Fruit fly (Drosophila melanogaster) whole organism, embryonic: ENCODE measurements around the gene CG13481.

Experiments used
- Atf3 ChIP-seq: fragments of 200-800 bp; sonication (Bioruptor generic); optimal IDR thresholded peaks from 3 replicates; lab custom pipeline; 2016; ENCODE audit warnings: missing biosample characterization, missing genetic modification characterization
- Atf6 ChIP-seq: fragments of 200-800 bp; sonication (Bioruptor generic); IDR thresholded peaks from 2 replicates; pipeline ENCODE4 v1.3.6; 2022; ENCODE audit warnings: missing biosample characterization, missing genetic modification characterization
- C15 ChIP-seq: fragments of 200-800 bp; sonication (Bioruptor generic); IDR thresholded peaks from 3 replicates; pipeline ENCODE4 v1.3.6; 2022; ENCODE audit warnings: missing biosample characterization, missing genetic modification characterization
- CG11085 ChIP-seq: fragments of 200-800 bp; sonication (Bioruptor generic); IDR thresholded peaks from 2 replicates; pipeline ENCODE4 v1.3.6; 2022; ENCODE audit warnings: missing biosample characterization, missing genetic modification characterization
- CG11504 ChIP-seq: fragments of 200-800 bp; sonication (Bioruptor generic); optimal IDR thresholded peaks from 3 replicates; lab custom pipeline; 2019; ENCODE audit warnings: missing biosample characterization, mild to moderate bottlenecking, missing genetic modification characterization, moderate library complexity
- CG11695 ChIP-seq: fragments of 200-800 bp; sonication (Bioruptor generic); IDR thresholded peaks from 3 replicates; pipeline ENCODE4 v1.3.6; 2022; ENCODE audit warnings: missing biosample characterization, missing genetic modification characterization
- CG13424 ChIP-seq: fragments of 200-800 bp; sonication (Bioruptor generic); optimal IDR thresholded peaks from 2 replicates; lab custom pipeline; 2019; ENCODE audit warnings: missing biosample characterization, mild to moderate bottlenecking, missing genetic modification characterization, moderate library complexity
- CG15073 ChIP-seq: fragments of 200-800 bp; sonication (Bioruptor generic); optimal IDR thresholded peaks from 2 replicates; lab custom pipeline; 2016; ENCODE audit warnings: missing biosample characterization, missing genetic modification characterization
- CG18476 ChIP-seq: fragments of 200-800 bp; sonication (Bioruptor generic); optimal IDR thresholded peaks from 2 replicates; lab custom pipeline; 2016; ENCODE audit warnings: missing biosample characterization, mild to moderate bottlenecking, missing genetic modification characterization
- CG18599 ChIP-seq: fragments of 200-800 bp; sonication (Bioruptor generic); optimal IDR thresholded peaks from 3 replicates; lab custom pipeline; 2017; ENCODE audit warnings: missing biosample characterization, missing genetic modification characterization, mild to moderate bottlenecking, moderate library complexity, missing genetic modification reagents
- CG31388 ChIP-seq: fragments of 200-800 bp; sonication (Bioruptor generic); optimal IDR thresholded peaks from 2 replicates; lab custom pipeline; 2016; ENCODE audit warnings: missing biosample characterization, missing genetic modification characterization
- CG31441 ChIP-seq: fragments of 200-800 bp; sonication (Bioruptor generic); IDR thresholded peaks from 2 replicates; pipeline ENCODE4 v1.3.6; 2022; ENCODE audit warnings: missing biosample characterization, missing genetic modification characterization
- CG32532 ChIP-seq: fragments of 200-800 bp; sonication (Bioruptor generic); IDR thresholded peaks from 2 replicates; pipeline ENCODE4 v1.3.6; 2022; ENCODE audit warnings: missing biosample characterization, missing genetic modification characterization
- CG4282 ChIP-seq: fragments of 200-800 bp; sonication (Bioruptor generic); optimal IDR thresholded peaks from 2 replicates; lab custom pipeline; 2016; ENCODE audit warnings: missing biosample characterization, missing genetic modification characterization
- CG4730 ChIP-seq: fragments of 200-800 bp; sonication (Bioruptor generic); IDR thresholded peaks from 2 replicates; pipeline ENCODE4 v1.3.6; 2022; ENCODE audit warnings: missing biosample characterization, missing genetic modification characterization
- CG6175 ChIP-seq: fragments of 200-800 bp; sonication (Bioruptor generic); IDR thresholded peaks from 3 replicates; pipeline ENCODE4 v1.3.6; 2022; ENCODE audit warnings: missing biosample characterization, missing genetic modification characterization
- CG6813 ChIP-seq: fragments of 200-800 bp; sonication (Bioruptor generic); optimal IDR thresholded peaks from 2 replicates; lab custom pipeline; 2017; ENCODE audit warnings: missing biosample characterization, missing genetic modification characterization, mild to moderate bottlenecking, moderate library complexity, missing genetic modification reagents
- CG7271 ChIP-seq: fragments of 200-800 bp; sonication (Bioruptor generic); optimal IDR thresholded peaks from 2 replicates; lab custom pipeline; 2018; ENCODE audit warnings: missing biosample characterization, mild to moderate bottlenecking, missing genetic modification characterization, moderate library complexity
- CG7357 ChIP-seq: fragments of 200-800 bp; sonication (Bioruptor generic); IDR thresholded peaks from 3 replicates; pipeline ENCODE4 v1.3.6; 2022; ENCODE audit warnings: missing biosample characterization, missing genetic modification characterization
- CG7839 ChIP-seq: fragments of 200-800 bp; sonication (Bioruptor generic); optimal IDR thresholded peaks from 3 replicates; lab custom pipeline; 2018; ENCODE audit warnings: missing biosample characterization, mild to moderate bottlenecking, missing genetic modification characterization, moderate library complexity
- CG8089 ChIP-seq: fragments of 200-800 bp; sonication (Bioruptor generic); optimal IDR thresholded peaks from 3 replicates; lab custom pipeline; 2016; ENCODE audit warnings: missing biosample characterization, missing genetic modification characterization
- CG9609 ChIP-seq: fragments of 200-800 bp; sonication (Bioruptor generic); optimal IDR thresholded peaks from 3 replicates; lab custom pipeline; 2016; ENCODE audit warnings: missing biosample characterization, missing genetic modification characterization
- CG9727 ChIP-seq: fragments of 200-800 bp; sonication (Bioruptor generic); optimal IDR thresholded peaks from 3 replicates; lab custom pipeline; 2017; ENCODE audit warnings: missing biosample characterization, mild to moderate bottlenecking, missing genetic modification characterization
- Ets97D ChIP-seq: fragments of 200-800 bp; sonication (Bioruptor generic); optimal IDR thresholded peaks from 3 replicates; lab custom pipeline; 2016; ENCODE audit warnings: missing biosample characterization, missing genetic modification characterization
- HmgD ChIP-seq: fragments of 200-800 bp; sonication (Bioruptor generic); optimal IDR thresholded peaks from 3 replicates; lab custom pipeline; 2016; ENCODE audit warnings: missing biosample characterization, missing genetic modification characterization
- Hr39 ChIP-seq: fragments of >200 bp; optimal IDR thresholded peaks from 2 replicates; lab custom pipeline; 2017
- Lhr ChIP-seq: fragments of 200-800 bp; sonication (Bioruptor generic); optimal IDR thresholded peaks from 3 replicates; lab custom pipeline; 2017; ENCODE audit warnings: mild to moderate bottlenecking, missing biosample characterization, missing genetic modification reagents, missing genetic modification characterization
- Mad ChIP-seq: fragments of 200-800 bp; sonication (Bioruptor generic); optimal IDR thresholded peaks from 2 replicates; lab custom pipeline; 2016; ENCODE audit warnings: missing biosample characterization, missing genetic modification characterization
- Opbp ChIP-seq: fragments of 200-800 bp; sonication (Bioruptor generic); IDR thresholded peaks from 3 replicates; pipeline ENCODE4 v1.3.6; 2022; ENCODE audit warnings: missing biosample characterization, missing genetic modification characterization; ENCODE audit not compliant: partially characterized antibody
- Sin3A ChIP-seq: fragments of >200 bp; optimal IDR thresholded peaks from 2 replicates; lab custom pipeline; 2018
- Six4 ChIP-seq: fragments of 200-800 bp; sonication (Bioruptor generic); optimal IDR thresholded peaks from 2 replicates; lab custom pipeline; 2016; ENCODE audit warnings: missing biosample characterization, missing genetic modification characterization
- Trl ChIP-seq, 3 experiments: fragments of >200 bp in 2 of 3; fragments of 200-800 bp in 1 of 3; sonication (Bioruptor generic) in 1 of 3; optimal IDR thresholded peaks; 2 replicates in 1 of 3; 3 replicates in 2 of 3; lab custom pipeline; 2016 to 2017; ENCODE audit warnings: missing biosample characterization in 1 of 3, missing genetic modification characterization in 1 of 3
- az2 ChIP-seq: fragments of 200-800 bp; sonication (Bioruptor generic); optimal IDR thresholded peaks from 3 replicates; lab custom pipeline; 2016; ENCODE audit warnings: missing biosample characterization, missing genetic modification characterization
- bowl ChIP-seq: fragments of 200-800 bp; sonication (Bioruptor generic); IDR thresholded peaks from 2 replicates; pipeline ENCODE4 v1.3.6; 2022; ENCODE audit warnings: missing biosample characterization, missing genetic modification characterization
- cas ChIP-seq: fragments of 200-800 bp; sonication (Bioruptor generic); IDR thresholded peaks from 2 replicates; pipeline ENCODE4 v1.3.6; 2022; ENCODE audit warnings: missing biosample characterization, missing genetic modification characterization
- ci ChIP-seq: fragments of 200-800 bp; sonication (Bioruptor generic); IDR thresholded peaks from 3 replicates; pipeline ENCODE4 v1.3.6; 2022; ENCODE audit warnings: missing biosample characterization, missing genetic modification characterization
- eve ChIP-seq, 2 experiments: fragments of >200 bp; optimal IDR thresholded peaks; 2 replicates each; lab custom pipeline; 2017; ENCODE audit warnings: missing biosample characterization in 2 of 2, missing genetic modification characterization in 2 of 2
- exex ChIP-seq: fragments of 200-800 bp; sonication (Bioruptor generic); optimal IDR thresholded peaks from 4 replicates; lab custom pipeline; 2018; ENCODE audit warnings: missing biosample characterization, mild to moderate bottlenecking, missing genetic modification characterization, moderate library complexity
- eyg ChIP-seq: fragments of 200-800 bp; sonication (Bioruptor generic); optimal IDR thresholded peaks from 3 replicates; lab custom pipeline; 2016; ENCODE audit warnings: missing biosample characterization, missing genetic modification characterization
- fd96Cb ChIP-seq: fragments of 200-800 bp; sonication (Bioruptor generic); optimal IDR thresholded peaks from 2 replicates; lab custom pipeline; 2018; ENCODE audit warnings: missing biosample characterization, mild to moderate bottlenecking, missing genetic modification characterization, moderate library complexity
- ind ChIP-seq: fragments of 200-800 bp; sonication (Bioruptor generic); optimal IDR thresholded peaks from 3 replicates; lab custom pipeline; 2016; ENCODE audit warnings: missing biosample characterization, missing genetic modification characterization
- rib ChIP-seq: fragments of 200-800 bp; sonication (Bioruptor generic); IDR thresholded peaks from 2 replicates; pipeline ENCODE4 v1.3.6; 2022; ENCODE audit warnings: missing biosample characterization, missing genetic modification characterization
- ro ChIP-seq: fragments of 200-800 bp; sonication (Bioruptor generic); IDR thresholded peaks from 2 replicates; pipeline ENCODE4 v1.3.6; 2022; ENCODE audit warnings: missing biosample characterization, missing genetic modification characterization
- salm ChIP-seq: fragments of 200-800 bp; sonication (Bioruptor generic); optimal IDR thresholded peaks from 2 replicates; lab custom pipeline; 2018; ENCODE audit warnings: missing biosample characterization, mild to moderate bottlenecking, missing genetic modification characterization
- schlank ChIP-seq: fragments of 200-800 bp; sonication (Bioruptor generic); optimal IDR thresholded peaks from 2 replicates; lab custom pipeline; 2018; ENCODE audit warnings: missing biosample characterization, mild to moderate bottlenecking, missing genetic modification characterization
- sob ChIP-seq: fragments of 200-800 bp; sonication (Bioruptor generic); IDR thresholded peaks from 2 replicates; pipeline ENCODE4 v1.3.6; 2022; ENCODE audit warnings: missing biosample characterization, missing genetic modification characterization
- tap ChIP-seq: fragments of 200-800 bp; optimal IDR thresholded peaks from 3 replicates; lab custom pipeline; 2019; ENCODE audit warnings: missing biosample characterization, mild to moderate bottlenecking, missing genetic modification characterization, moderate library complexity
- tgo ChIP-seq: fragments of 200-800 bp; sonication (Bioruptor generic); IDR thresholded peaks from 3 replicates; pipeline ENCODE4 v1.3.6; 2022; ENCODE audit warnings: missing biosample characterization, missing genetic modification characterization
- trh ChIP-seq: fragments of 200-800 bp; sonication (Bioruptor generic); optimal IDR thresholded peaks from 2 replicates; lab custom pipeline; 2016; ENCODE audit warnings: missing biosample characterization, missing genetic modification characterization
- ttk ChIP-seq: fragments of 200-800 bp; sonication (Bioruptor generic); IDR thresholded peaks from 2 replicates; pipeline ENCODE4 v2.1.2; 2022; ENCODE audit warnings: missing biosample characterization, missing genetic modification characterization
- zen ChIP-seq: fragments of 200-800 bp; sonication (Bioruptor generic); optimal IDR thresholded peaks from 3 replicates; lab custom pipeline; 2018; ENCODE audit warnings: missing biosample characterization, mild to moderate bottlenecking, missing genetic modification characterization, moderate library complexity

Gene CG13481

DNA sequence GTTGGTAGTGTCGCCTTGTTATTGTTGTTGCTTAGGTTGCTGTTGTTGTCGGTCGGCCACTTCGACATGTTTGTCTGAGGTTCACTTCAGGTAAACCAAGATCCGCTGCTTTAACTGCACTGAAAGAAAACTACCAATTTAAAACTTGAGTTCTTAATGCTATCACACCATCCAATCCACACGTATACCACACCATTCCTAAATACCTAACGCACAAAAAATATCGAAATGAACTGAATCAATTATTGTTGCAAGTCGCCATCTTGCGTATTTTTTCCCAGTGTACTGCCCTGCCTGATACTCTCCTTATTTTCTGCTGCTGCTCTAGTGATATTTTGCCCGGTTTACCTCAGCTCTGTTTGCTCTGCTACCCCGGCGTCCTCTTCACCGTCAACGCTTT lies 30.6 kb downstream of the CG13481 start (continued):
- TF ChIP-seq cas (GFP tag; lab: Robert Waterston, UW): no peak
- peak; percentile 59 for TF ChIP-seq CG31441 (GFP tag; lab: Robert Waterston, UW)
- peak; percentile 72 for TF ChIP-seq CG18599 (GFP tag; lab: Kevin White, UChicago)
- peak; percentile 71; the same call in 2 of the 3 replicates for TF ChIP-seq ci
- no peak for TF ChIP-seq CG18476 (GFP tag; lab: Kevin White, UChicago)
- TF ChIP-seq exex (tag; lab: Kevin White, UChicago): no peak
- peak; percentile 50 for TF ChIP-seq CG4282 (GFP tag; lab: Kevin White, UChicago)
- TF ChIP-seq Lhr (GFP tag; lab: Kevin White, UChicago): no peak
- no peak for TF ChIP-seq bowl (GFP tag; lab: Robert Waterston, UW)
- TF ChIP-seq CG31388 (GFP tag; lab: Kevin White, UChicago): peak; percentile 31
- peak; percentile 36; the same call in 1 of the 2 replicates for TF ChIP-seq Atf6 (GFP tag; lab: Robert Waterston, UW)
- TF ChIP-seq eyg: peak; percentile 42
- peak; percentile 70 for TF ChIP-seq CG9609 (GFP tag; lab: Kevin White, UChicago)
- peak; percentile 49 for TF ChIP-seq CG13424
- peak; percentile 39 for TF ChIP-seq ttk
- TF ChIP-seq Opbp (GFP tag; lab: Robert Waterston, UW): no peak
- peak; percentile 74 for TF ChIP-seq CG11504 (tag; lab: Kevin White, UChicago)
- TF ChIP-seq CG6175 (GFP tag; lab: Robert Waterston, UW): no peak
- TF ChIP-seq Sin3A (lab: Kevin White, UChicago): no peak
- no peak for TF ChIP-seq HmgD (GFP tag; lab: Kevin White, UChicago)
- no peak for TF ChIP-seq trh (GFP tag; lab: Kevin White, UChicago)
- TF ChIP-seq az2 (GFP tag; lab: Kevin White, UChicago): peak; percentile 71
- peak; percentile 72 for TF ChIP-seq ind
- peak; percentile 49 for TF ChIP-seq CG8089 (GFP tag; lab: Kevin White, UChicago)
- peak; percentile 61 for TF ChIP-seq Atf3 (GFP tag; lab: Kevin White, UChicago)
- peak; percentile 1 for TF ChIP-seq salm (tag; lab: Kevin White, UChicago)
- TF ChIP-seq, all 482 proteins: peak for 282

DNA sequence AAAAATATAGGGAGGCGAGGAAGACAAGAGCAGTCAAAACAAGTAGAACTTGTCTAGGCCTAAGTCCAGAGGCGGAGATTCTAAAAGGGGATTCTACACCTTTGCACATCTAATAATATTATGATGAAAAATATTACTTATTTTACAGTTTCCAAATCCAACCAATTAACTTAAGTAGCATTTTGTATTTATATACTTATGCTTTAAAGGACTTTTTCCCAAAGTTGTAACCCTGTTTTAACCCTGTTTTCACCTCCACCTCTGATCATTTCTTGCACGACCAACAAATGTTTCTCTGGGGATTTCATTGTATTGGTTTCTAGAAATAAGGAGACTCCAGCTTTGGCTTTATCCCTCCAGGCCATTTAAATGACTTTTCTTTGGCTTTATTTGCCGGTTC lies 33.6 kb downstream of the CG13481 start:
- TF ChIP-seq CG32532: peak; percentile 94
- peak; percentile 15 for TF ChIP-seq tap (tag; lab: Kevin White, UChicago)
- TF ChIP-seq CG7839 (tag; lab: Kevin White, UChicago): peak; percentile 23
- TF ChIP-seq CG6813 (GFP tag; lab: Kevin White, UChicago): peak; percentile 67
- TF ChIP-seq cas (GFP tag; lab: Robert Waterston, UW): peak; percentile 71; the same call in 1 of the 2 replicates
- TF ChIP-seq fd96Cb (tag; lab: Kevin White, UChicago): peak; percentile 46
- no peak for TF ChIP-seq CG7271 (tag; lab: Kevin White, UChicago)
- TF ChIP-seq CG15073: no peak
- peak; percentile 4 for TF ChIP-seq Six4 (GFP tag; lab: Kevin White, UChicago)
- peak; percentile 46 for TF ChIP-seq CG9727 (GFP tag; lab: Kevin White, UChicago)
- TF ChIP-seq Ets97D (GFP tag; lab: Kevin White, UChicago): peak; percentile 26
- no peak for TF ChIP-seq Mad (GFP tag; lab: Kevin White, UChicago)
- peak; percentile 74 for TF ChIP-seq rib
- peak; percentile 38 for TF ChIP-seq CG4730 (GFP tag; lab: Robert Waterston, UW)
- peak; percentile 36; the same call in 1 of the 3 replicates for TF ChIP-seq CG7357
- TF ChIP-seq sob (GFP tag; lab: Robert Waterston, UW): peak; percentile 82
- 0 out of 2 replicates have a peak, but pooled peaks have one; percentile 32 for TF ChIP-seq ro (GFP tag; lab: Robert Waterston, UW)
- TF ChIP-seq CG18476 (GFP tag; lab: Kevin White, UChicago): peak; percentile 51
- TF ChIP-seq eve (GFP tag; optimal IDR thresholded peaks at IDR 0.05; lab: Kevin White, UChicago): no peak
- TF ChIP-seq zen (tag; lab: Kevin White, UChicago): peak; percentile 23
- TF ChIP-seq CG11695 (GFP tag; lab: Robert Waterston, UW): peak; percentile 72
- peak; percentile 72; the same call in 2 of the 3 replicates for TF ChIP-seq tgo (GFP tag; lab: Robert Waterston, UW)
- peak; percentile 56; the same call in 1 of the 3 replicates for TF ChIP-seq C15
- no peak for TF ChIP-seq schlank (tag; lab: Kevin White, UChicago)
- TF ChIP-seq CG11085: peak; percentile 67; the same call in 1 of the 2 replicates
- TF ChIP-seq Hr39 (lab: Kevin White, UChicago): no peak
- TF ChIP-seq Trl (optimal IDR thresholded peaks at IDR 0.05; lab: Kevin White, UChicago): no peak
- TF ChIP-seq Trl (GFP tag; optimal IDR thresholded peaks at IDR 0.05; lab: Kevin White, UChicago): peak; percentile 10
